Fruit fly (Drosophila melanogaster) S2 (cell line): ENCODE data around the gene CG3734.

Source experiments
- CG8478 ChIP-seq: fragments of >200 bp; optimal IDR thresholded peaks from 2 replicates; lab custom pipeline; 2018
- CTCF ChIP-seq, 2 experiments: fragments of >200 bp; optimal IDR thresholded peaks; 2 replicates each; lab custom pipeline; 2018

The CG3734 gene

DNA sequence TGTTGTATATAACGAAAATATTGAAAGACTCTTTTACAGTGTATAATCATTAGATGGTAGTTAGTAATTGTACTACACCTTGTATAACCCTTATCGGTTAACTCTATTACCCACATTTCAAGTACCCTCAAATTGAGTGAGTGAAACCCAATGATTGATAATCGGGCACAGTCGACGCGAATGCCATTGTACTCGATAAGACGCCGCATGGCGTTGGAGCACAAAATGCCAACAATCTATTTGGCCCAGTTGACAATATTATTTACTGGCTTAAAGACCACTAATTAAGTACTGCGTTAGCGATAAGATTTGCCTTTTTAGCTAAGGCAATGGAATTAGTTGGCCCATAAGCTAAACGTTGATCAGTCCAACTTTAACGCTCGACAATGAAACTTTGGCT, at the start of gene CG3734:
CG3734 (plus strand) TSS at position 254 of the 400 bp plus-strand sequence.
- TF ChIP-seq CG8478 (lab: Kevin White, UChicago) (no peak), CTCF (optimal IDR thresholded peaks at IDR 0.05; lab: Kevin White, UChicago) (no peak)

dm6 chr3R:19339205-19339724, 48.4 kb upstream of the CG3734 start:
- TF ChIP-seq CG8478 (lab: Kevin White, UChicago): no peak
- no peak for TF ChIP-seq CTCF (optimal IDR thresholded peaks at IDR 0.05; lab: Kevin White, UChicago)

DNA sequence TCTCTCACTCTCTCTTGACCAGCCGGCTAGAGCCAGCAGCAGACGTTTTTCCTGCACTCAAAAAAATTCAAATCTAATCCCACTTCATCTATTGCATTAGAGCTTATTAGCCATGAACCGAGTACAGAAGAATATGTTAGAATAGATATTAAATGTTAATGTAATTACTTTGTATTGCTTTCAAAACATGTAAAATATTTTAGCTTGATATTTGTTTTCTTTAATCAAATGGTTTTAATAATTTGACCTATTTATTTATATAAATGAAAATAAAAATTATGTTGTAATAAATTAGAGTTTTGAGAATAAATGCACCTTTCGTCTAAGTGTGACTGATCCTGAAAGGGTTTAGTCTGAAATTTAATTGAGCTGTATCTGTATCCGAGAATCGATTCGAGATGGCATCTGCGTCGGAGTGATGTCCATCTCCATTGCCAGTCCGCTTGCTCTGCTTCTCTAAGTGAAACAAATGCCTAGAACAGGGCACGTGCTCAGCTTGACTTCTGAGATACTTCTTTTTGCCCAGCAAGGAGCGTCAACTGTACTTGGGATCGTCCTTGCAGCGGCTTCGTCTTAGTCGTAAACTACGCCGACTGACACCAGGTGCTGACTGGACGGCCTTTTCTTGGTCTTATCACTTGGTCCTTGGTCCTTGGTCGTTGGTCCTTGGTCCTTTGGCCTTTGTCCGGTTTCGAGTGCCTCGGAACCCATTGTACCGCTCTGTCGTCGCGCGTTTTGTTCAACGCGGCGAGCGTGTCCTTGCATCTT, 47.2 kb upstream of the CG3734 start:
- TF ChIP-seq CG8478 (lab: Kevin White, UChicago) (no peak), CTCF (optimal IDR thresholded peaks at IDR 0.05; lab: Kevin White, UChicago) (no peak)

- TF ChIP-seq CTCF (optimal IDR thresholded peaks at IDR 0.05; lab: Kevin White, UChicago) (no peak), CG8478 (lab: Kevin White, UChicago) (no peak)
These were observed 45.9 kb upstream of the CG3734 start for dm6 chr3R:19341779-19342178.

DNA sequence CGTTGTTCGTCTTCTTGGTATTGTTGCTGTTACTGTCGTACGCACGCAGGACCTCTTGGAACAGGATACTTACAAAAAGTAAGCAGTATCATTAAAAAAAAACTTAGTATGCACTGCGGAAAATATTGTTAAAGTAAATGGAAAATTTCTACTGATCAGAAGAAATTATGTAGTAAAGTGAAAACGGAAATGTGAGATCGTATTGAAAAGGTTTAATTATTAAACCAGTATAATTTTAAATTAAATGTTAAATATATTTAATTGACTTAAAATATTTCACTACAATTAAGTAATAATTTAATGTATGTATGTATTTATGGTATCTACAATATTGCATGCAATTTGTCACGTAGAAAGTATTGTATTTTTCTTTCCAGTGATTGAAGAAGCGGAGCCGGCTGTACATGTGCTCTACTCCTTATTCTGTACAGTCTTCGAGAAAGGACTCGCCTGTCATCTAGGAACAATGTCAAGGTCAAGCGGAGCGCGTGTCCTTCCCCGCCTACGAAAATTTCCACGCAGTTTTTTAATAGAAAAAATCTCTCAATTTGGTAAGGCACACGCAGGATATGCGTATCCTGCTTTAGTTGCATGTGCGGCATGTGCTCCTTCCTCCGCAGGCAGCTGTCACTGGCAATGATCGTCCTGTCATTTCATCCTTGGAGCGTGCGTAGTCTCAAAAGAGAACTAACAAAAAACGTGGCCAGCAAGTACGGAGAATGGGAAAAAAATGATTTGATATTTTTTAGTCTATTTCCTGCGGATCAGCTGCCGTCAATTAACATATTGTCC, 43.9 kb upstream of the CG3734 start:
- TF ChIP-seq CG8478 (lab: Kevin White, UChicago) (no peak), CTCF (optimal IDR thresholded peaks at IDR 0.05; lab: Kevin White, UChicago) (no peak)

- TF ChIP-seq CTCF (optimal IDR thresholded peaks at IDR 0.05; lab: Kevin White, UChicago) (no peak), CG8478 (lab: Kevin White, UChicago) (no peak)
These were observed 42.4 kb upstream of the CG3734 start for dm6 chr3R:19345214-19345613.

- TF ChIP-seq CG8478 (lab: Kevin White, UChicago) (no peak), CTCF (optimal IDR thresholded peaks at IDR 0.05; lab: Kevin White, UChicago) (no peak)
These were observed 41.1 kb upstream of the CG3734 start for dm6 chr3R:19346532-19346931.

DNA sequence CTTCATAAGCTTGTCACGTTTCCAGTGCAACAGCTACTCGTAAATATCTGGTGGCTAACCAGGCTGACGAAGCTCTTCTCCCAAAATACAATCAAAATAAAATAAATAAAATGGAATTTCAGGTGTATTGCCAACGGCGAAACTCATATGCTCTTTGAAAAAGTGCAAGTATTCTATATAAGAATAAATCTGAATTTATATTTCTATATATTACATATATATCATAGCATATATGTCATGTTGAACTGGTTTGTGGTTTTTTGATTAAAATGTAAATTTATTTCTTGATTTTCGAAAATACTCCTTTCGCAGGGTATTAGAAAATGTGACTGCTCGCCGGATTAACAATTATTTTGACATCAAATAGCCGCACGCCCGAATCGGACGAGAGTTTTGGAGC, 40.0 kb upstream of the CG3734 start:
- TF ChIP-seq CG8478 (lab: Kevin White, UChicago) (no peak), CTCF (optimal IDR thresholded peaks at IDR 0.05; lab: Kevin White, UChicago) (no peak)

- no peak for TF ChIP-seq CG8478 (lab: Kevin White, UChicago)
- TF ChIP-seq CTCF (optimal IDR thresholded peaks at IDR 0.05; lab: Kevin White, UChicago): no peak
These were observed 37.2 kb upstream of the CG3734 start for dm6 chr3R:19350375-19350943.

DNA sequence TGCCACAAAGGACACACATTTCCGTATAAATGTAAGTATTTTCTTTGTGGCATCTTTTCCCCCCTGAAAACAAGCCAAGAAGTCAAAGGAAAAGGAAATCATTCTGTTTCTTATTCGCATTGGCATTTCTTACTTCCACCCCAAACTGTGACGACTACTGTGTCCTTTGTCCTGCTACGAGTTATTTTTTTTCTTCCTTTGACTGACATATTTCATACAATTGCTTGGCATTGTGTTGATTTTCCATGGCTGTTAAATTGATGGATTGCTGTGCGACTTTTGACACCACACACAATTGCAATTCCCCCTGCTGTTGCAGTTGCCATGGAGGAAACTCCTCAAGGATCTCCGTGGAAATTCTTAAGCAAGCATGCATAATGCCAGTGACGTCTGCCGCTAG, 35.5 kb upstream of the CG3734 start:
- no peak for TF ChIP-seq CTCF (optimal IDR thresholded peaks at IDR 0.05; lab: Kevin White, UChicago)
- TF ChIP-seq CG8478 (lab: Kevin White, UChicago): no peak

dm6 chr3R:19353751-19354150, 33.9 kb upstream of the CG3734 start, which contains the start of gene CG43203:
Gene CG43203, plus strand, starts transcription at chr3R:19354051.
- TF ChIP-seq CG8478 (lab: Kevin White, UChicago) (no peak), CTCF (optimal IDR thresholded peaks at IDR 0.05; lab: Kevin White, UChicago) (no peak)

DNA sequence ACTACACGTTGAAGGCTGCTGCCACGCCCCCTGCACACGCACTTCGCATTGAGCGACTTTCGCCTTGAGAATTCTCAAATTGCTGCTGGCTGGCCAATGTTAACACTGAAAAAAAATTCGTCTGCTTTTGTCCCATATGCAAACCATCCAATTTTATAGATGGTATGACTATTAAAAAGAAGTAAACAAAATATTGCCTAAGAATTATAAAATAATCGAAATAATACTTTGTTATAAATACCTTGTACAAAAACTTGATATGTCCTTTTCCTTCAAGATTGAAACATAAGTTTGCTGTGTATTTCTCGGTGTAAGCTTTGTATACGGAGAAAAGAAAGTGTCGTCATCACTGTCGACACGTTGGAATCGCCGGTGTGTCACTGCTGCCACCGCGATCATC, 24.8 kb upstream of the CG3734 start:
- TF ChIP-seq CTCF (optimal IDR thresholded peaks at IDR 0.05; lab: Kevin White, UChicago): no peak
- no peak for TF ChIP-seq CG8478 (lab: Kevin White, UChicago)

- TF ChIP-seq CG8478 (lab: Kevin White, UChicago): no peak
- TF ChIP-seq CTCF (optimal IDR thresholded peaks at IDR 0.05; lab: Kevin White, UChicago): no peak
These were observed 18.6 kb upstream of the CG3734 start for dm6 chr3R:19369060-19369459.

- no peak for TF ChIP-seq CTCF (optimal IDR thresholded peaks at IDR 0.05; lab: Kevin White, UChicago)
- TF ChIP-seq CG8478 (lab: Kevin White, UChicago): no peak
These were observed 17.0 kb upstream of the CG3734 start for dm6 chr3R:19370693-19371092.

- TF ChIP-seq CTCF (optimal IDR thresholded peaks at IDR 0.05; lab: Kevin White, UChicago) (no peak), CG8478 (lab: Kevin White, UChicago) (no peak)
These were observed 13.0 kb upstream of the CG3734 start, which contains the start of gene CG3581 for dm6 chr3R:19374689-19375088. Gene CG3581, minus strand, starts transcription at chr3R:19374789.
